Worm (Caenorhabditis elegans): Measurements from ENCODE around the gene dylt-3.
A peak's percentile ranks its signal among the peaks of the same experiment; 100 is the strongest.

Gene dylt-3

DNA sequence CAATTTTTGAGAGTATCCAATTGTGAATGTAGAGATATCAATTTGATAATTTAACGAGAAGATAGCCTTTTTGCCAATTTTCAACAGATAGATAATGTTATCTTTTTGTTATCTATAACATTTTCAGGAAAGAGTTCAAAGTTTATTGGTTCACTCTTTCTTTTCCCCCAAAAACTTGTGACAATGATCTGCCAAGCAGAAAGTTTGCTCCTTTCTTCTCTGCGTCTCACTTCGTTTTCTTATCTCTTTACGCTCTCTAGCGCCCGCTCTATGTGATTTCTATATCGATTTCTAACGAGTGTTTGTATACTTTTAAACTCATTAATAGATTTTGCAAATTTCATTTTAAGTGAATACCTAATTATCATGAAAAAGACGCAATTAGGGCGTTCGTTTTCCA, 44.9 kb downstream of the dylt-3 start (continued):
- TF ChIP-seq zag-1 (tag; optimal IDR thresholded peaks at IDR 0.05) (no peak), nhr-71 (tag; optimal IDR thresholded peaks at IDR 0.05) (peak; percentile 42), egl-27 (tag; optimal IDR thresholded peaks at IDR 0.05) (no peak), rnt-1 (tag; optimal IDR thresholded peaks at IDR 0.05) (no peak), blmp-1 (tag; optimal IDR thresholded peaks at IDR 0.05) (peak; percentile 23), hpl-2 (GFP tag; optimal IDR thresholded peaks at IDR 0.05) (no peak), jun-1 (tag; optimal IDR thresholded peaks at IDR 0.05) (no peak), nhr-77 (tag; optimal IDR thresholded peaks at IDR 0.05) (no peak), fkh-8 (tag; optimal IDR thresholded peaks at IDR 0.05) (no peak), lin-35 (GFP tag; optimal IDR thresholded peaks at IDR 0.05) (peak in 1 of 2 experiments; percentile 16), sup-37 (GFP tag; optimal IDR thresholded peaks at IDR 0.05) (no peak), hlh-4 (tag; optimal IDR thresholded peaks at IDR 0.05) (no peak), tbx-2 (tag; optimal IDR thresholded peaks at IDR 0.05) (no peak), nhr-20 (tag; optimal IDR thresholded peaks at IDR 0.05) (peak; percentile 47), mep-1 (tag; optimal IDR thresholded peaks at IDR 0.05) (peak; percentile 40), fkh-4 (tag; optimal IDR thresholded peaks at IDR 0.05; ENCODE audit: borderline replicate concordance) (no peak), lin-13 (GFP tag; optimal IDR thresholded peaks at IDR 0.05) (no peak), nhr-12 (tag; optimal IDR thresholded peaks at IDR 0.05) (no peak)

DNA sequence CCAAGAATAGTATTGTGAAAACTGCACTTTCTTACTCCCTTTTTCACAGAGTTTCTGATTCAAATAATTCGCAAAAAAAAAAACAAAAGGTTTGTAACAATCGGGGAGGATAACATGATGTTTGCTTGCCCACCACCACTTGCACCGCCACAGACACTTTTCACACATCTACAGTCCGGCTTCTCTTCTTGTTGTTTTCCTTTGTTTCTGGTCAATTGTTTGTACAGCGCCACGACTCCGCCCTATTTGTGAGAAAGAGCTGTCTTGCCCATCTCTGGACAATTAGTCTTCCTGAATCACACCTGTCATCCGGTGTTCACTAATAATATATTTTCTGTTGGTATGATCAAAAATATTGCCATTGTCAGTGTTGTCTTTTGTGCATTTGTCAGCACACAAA, 49.4 kb downstream of the dylt-3 start, which contains the start of gene M110.9:
TSS of gene M110.9 (plus strand) at position 301 of the 400 bp plus-strand sequence.
- no peak for TF ChIP-seq ceh-88 (GFP tag; IDR thresholded peaks at IDR 0.05)
- TF ChIP-seq ceh-63 (GFP tag; optimal IDR thresholded peaks at IDR 0.05), result no peak
- no peak for TF ChIP-seq ces-1 (GFP tag; optimal IDR thresholded peaks at IDR 0.05)
- TF ChIP-seq ceh-90 (tag; optimal IDR thresholded peaks at IDR 0.05), result no peak
- no peak for TF ChIP-seq nhr-90 (tag; optimal IDR thresholded peaks at IDR 0.05; ENCODE audit: poor library complexity)
- no peak for TF ChIP-seq nhr-76 (tag; optimal IDR thresholded peaks at IDR 0.05)
- no peak for TF ChIP-seq nhr-12 (tag; optimal IDR thresholded peaks at IDR 0.05)
- TF ChIP-seq mdl-1 (tag; optimal IDR thresholded peaks at IDR 0.05), result no peak
- TF ChIP-seq nhr-84 (tag; optimal IDR thresholded peaks at IDR 0.05), result no peak
- TF ChIP-seq C16A3.4 (tag; optimal IDR thresholded peaks at IDR 0.05), result no peak
- TF ChIP-seq nhr-20 (tag; optimal IDR thresholded peaks at IDR 0.05), result no peak
- no peak for TF ChIP-seq tbx-2 (tag; optimal IDR thresholded peaks at IDR 0.05)
- TF ChIP-seq lin-14 (GFP tag; optimal IDR thresholded peaks at IDR 0.05), result no peak
- TF ChIP-seq C04F5.9 (tag; optimal IDR thresholded peaks at IDR 0.05), result no peak
- no peak for TF ChIP-seq irx-1 (tag; optimal IDR thresholded peaks at IDR 0.05)
- no peak for TF ChIP-seq lir-3 (tag; optimal IDR thresholded peaks at IDR 0.05; ENCODE audit: poor library complexity)
- no peak for TF ChIP-seq egl-13 (tag; optimal IDR thresholded peaks at IDR 0.05)
- no peak for TF ChIP-seq elt-3 (tag; optimal IDR thresholded peaks at IDR 0.05)
- no peak for TF ChIP-seq ets-5 (GFP tag; IDR thresholded peaks at IDR 0.05)
